ENCODE assay signal across 6 worm cellular contexts in genomic region chrV:5433020-5433419, ce11.
A peak's percentile ranks its signal among the peaks of the same experiment; 100 is the strongest.
TF ChIP-seq lines count a peak whose summit lies in the region.

acl-6 (plus strand) TSS chrV:5433386.

TF ChIP-seq in whole organism, L1 larva, 84 proteins besides CTCF, POLR2A, EP300 and RAD21 (continues in another document):
- TF ChIP-seq alr-1 (tag; optimal IDR thresholded peaks at IDR 0.05; lab: Kevin White, UChicago; ENCODE audit: borderline replicate concordance) = no peak
- TF ChIP-seq snu-23 (GFP tag; optimal IDR thresholded peaks at IDR 0.05; lab: Kevin White, UChicago) = peak; percentile 68
- TF ChIP-seq skn-1 (tag; optimal IDR thresholded peaks at IDR 0.05; lab: Kevin White, UChicago) = peak; percentile 3
- TF ChIP-seq elt-2 (tag; optimal IDR thresholded peaks at IDR 0.05; lab: Kevin White, UChicago) = peak; percentile 97
- no peak for TF ChIP-seq ces-1 (GFP tag; optimal IDR thresholded peaks at IDR 0.05; lab: Kevin White, UChicago)
- TF ChIP-seq snpc-4 (tag; optimal IDR thresholded peaks at IDR 0.05; lab: Kevin White, UChicago) = no peak
- peak; percentile 10 for TF ChIP-seq F16B12.6 (tag; optimal IDR thresholded peaks at IDR 0.05; lab: Kevin White, UChicago)
- no peak for TF ChIP-seq egl-13 (tag; optimal IDR thresholded peaks at IDR 0.05; lab: Kevin White, UChicago)
- no peak for TF ChIP-seq ets-5 (GFP tag; IDR thresholded peaks at IDR 0.05; lab: Robert Waterston, UW)
- TF ChIP-seq lin-35 (GFP tag; optimal IDR thresholded peaks at IDR 0.05; lab: Kevin White, UChicago) = peak; percentile 88 to 96
- TF ChIP-seq xbp-1 (tag; optimal IDR thresholded peaks at IDR 0.05; lab: Kevin White, UChicago) = peak; percentile 16
- TF ChIP-seq jun-1 (tag; optimal IDR thresholded peaks at IDR 0.05; lab: Kevin White, UChicago) = peak; percentile 53
- peak; percentile 11 for TF ChIP-seq tbx-2 (tag; optimal IDR thresholded peaks at IDR 0.05; lab: Kevin White, UChicago)
- no peak for TF ChIP-seq unc-30 (tag; optimal IDR thresholded peaks at IDR 0.05; lab: Kevin White, UChicago)
- no peak for TF ChIP-seq lin-15B (tag; optimal IDR thresholded peaks at IDR 0.05; lab: Kevin White, UChicago)

TF ChIP-seq in whole organism, L2 larva, 48 proteins besides CTCF, POLR2A, EP300 and RAD21 (continues in another document):
- no peak for TF ChIP-seq nhr-237 (tag; optimal IDR thresholded peaks at IDR 0.05; lab: Kevin White, UChicago)
- peak; percentile 75 for TF ChIP-seq C34F6.9 (tag; optimal IDR thresholded peaks at IDR 0.05; lab: Kevin White, UChicago)
- peak; percentile 66 for TF ChIP-seq unc-55 (GFP tag; optimal IDR thresholded peaks at IDR 0.05; lab: Kevin White, UChicago)
- no peak for TF ChIP-seq alr-1 (tag; optimal IDR thresholded peaks at IDR 0.05; lab: Kevin White, UChicago)
- TF ChIP-seq nhr-23 (tag; optimal IDR thresholded peaks at IDR 0.05; lab: Kevin White, UChicago) = no peak
- TF ChIP-seq Y55F3AM.14 (GFP tag; optimal IDR thresholded peaks at IDR 0.05; lab: Kevin White, UChicago) = no peak
- no peak for TF ChIP-seq sem-4 (tag; optimal IDR thresholded peaks at IDR 0.05; lab: Kevin White, UChicago)
- TF ChIP-seq nhr-77 (tag; optimal IDR thresholded peaks at IDR 0.05; lab: Kevin White, UChicago) = no peak
- peak; percentile 37 for TF ChIP-seq egl-27 (tag; optimal IDR thresholded peaks at IDR 0.05; lab: Kevin White, UChicago)
- TF ChIP-seq dmd-4 (tag; optimal IDR thresholded peaks at IDR 0.05; lab: Kevin White, UChicago) = no peak
- no peak for TF ChIP-seq F13H6.1 (tag; optimal IDR thresholded peaks at IDR 0.05; lab: Kevin White, UChicago)
- TF ChIP-seq snpc-4 (tag; optimal IDR thresholded peaks at IDR 0.05; lab: Kevin White, UChicago) = no peak
- TF ChIP-seq unc-39 (tag; optimal IDR thresholded peaks at IDR 0.05; lab: Kevin White, UChicago) = no peak
- TF ChIP-seq nhr-129 (tag; optimal IDR thresholded peaks at IDR 0.05; lab: Kevin White, UChicago) = peak; percentile 25
- peak; percentile 37 for TF ChIP-seq lin-13 (GFP tag; optimal IDR thresholded peaks at IDR 0.05; lab: Kevin White, UChicago)
- peak; percentile 75 for TF ChIP-seq crh-2 (tag; optimal IDR thresholded peaks at IDR 0.05; lab: Kevin White, UChicago)

TF ChIP-seq in whole organism, L3 larva, 47 proteins besides CTCF, POLR2A, EP300 and RAD21 (continues in another document):
- TF ChIP-seq lsy-12 (tag; optimal IDR thresholded peaks at IDR 0.05; lab: Kevin White, UChicago) (no peak), elt-2 (tag; optimal IDR thresholded peaks at IDR 0.05; lab: Kevin White, UChicago) (peak; percentile 99), nhr-23 (tag; optimal IDR thresholded peaks at IDR 0.05; lab: Kevin White, UChicago) (peak; percentile 37), sea-2 (GFP tag; optimal IDR thresholded peaks at IDR 0.05; lab: Kevin White, UChicago) (no peak), snpc-4 (tag; optimal IDR thresholded peaks at IDR 0.05; lab: Kevin White, UChicago) (peak; percentile 57), pha-4 (tag; optimal IDR thresholded peaks at IDR 0.05; lab: Kevin White, UChicago) (peak; percentile 84), nfya-1 (tag; optimal IDR thresholded peaks at IDR 0.05; lab: Kevin White, UChicago; ENCODE audit: insufficient read depth) (peak; percentile 28), nhr-77 (tag; optimal IDR thresholded peaks at IDR 0.05; lab: Kevin White, UChicago) (no peak), ceh-9 (tag; optimal IDR thresholded peaks at IDR 0.05; lab: Kevin White, UChicago) (no peak), ztf-4 (tag; optimal IDR thresholded peaks at IDR 0.05; lab: Kevin White, UChicago) (no peak), ceh-28 (tag; optimal IDR thresholded peaks at IDR 0.05; lab: Kevin White, UChicago) (no peak), daf-12 (tag; optimal IDR thresholded peaks at IDR 0.05; lab: Kevin White, UChicago) (no peak), egl-27 (tag; optimal IDR thresholded peaks at IDR 0.05; lab: Kevin White, UChicago) (no peak), fkh-2 (tag; optimal IDR thresholded peaks at IDR 0.05; lab: Kevin White, UChicago) (no peak), nhr-237 (tag; optimal IDR thresholded peaks at IDR 0.05; lab: Kevin White, UChicago) (no peak), nhr-67 (tag; optimal IDR thresholded peaks at IDR 0.05; lab: Kevin White, UChicago) (no peak), jun-1 (tag; optimal IDR thresholded peaks at IDR 0.05; lab: Kevin White, UChicago) (peak; percentile 48)

TF ChIP-seq in whole organism, L4 larva, 104 proteins besides CTCF, POLR2A, EP300 and RAD21 (continues in another document):
- 0 out of 2 replicates have a peak, but pooled peaks have one; percentile 31 for TF ChIP-seq ceh-20 (GFP tag; IDR thresholded peaks at IDR 0.05; lab: Robert Waterston, UW)
- TF ChIP-seq ceh-82 (tag; optimal IDR thresholded peaks at IDR 0.05; lab: Kevin White, UChicago) = no peak
- TF ChIP-seq pqm-1 (tag; optimal IDR thresholded peaks at IDR 0.05; lab: Kevin White, UChicago) = peak; percentile 99
- peak; percentile 3 for TF ChIP-seq nhr-11 (tag; optimal IDR thresholded peaks at IDR 0.05; lab: Kevin White, UChicago)
- TF ChIP-seq saeg-2 (GFP tag; IDR thresholded peaks at IDR 0.05; lab: Robert Waterston, UW) = no peak
- TF ChIP-seq nhr-6 (tag; optimal IDR thresholded peaks at IDR 0.05; lab: Kevin White, UChicago) = peak; percentile 47
- TF ChIP-seq mep-1 (tag; optimal IDR thresholded peaks at IDR 0.05; lab: Kevin White, UChicago) = peak; percentile 81
- no peak for TF ChIP-seq F44E2.7 (GFP tag; IDR thresholded peaks at IDR 0.05; lab: Robert Waterston, UW)
- TF ChIP-seq dmd-6 (GFP tag; IDR thresholded peaks at IDR 0.05; lab: Robert Waterston, UW) = peak; percentile 90
- TF ChIP-seq unc-39 (tag; optimal IDR thresholded peaks at IDR 0.05; lab: Kevin White, UChicago) = no peak
- peak; percentile 37 for TF ChIP-seq nhr-48 (tag; optimal IDR thresholded peaks at IDR 0.05; lab: Kevin White, UChicago)
- peak; percentile 79 for TF ChIP-seq mes-2 (tag; optimal IDR thresholded peaks at IDR 0.05; lab: Kevin White, UChicago; ENCODE audit: poor library complexity, severe bottlenecking)
- peak in 1 of 2 experiments; percentile 76 for TF ChIP-seq mdl-1 (tag; optimal IDR thresholded peaks at IDR 0.05; lab: Kevin White, UChicago)
- no peak for TF ChIP-seq snpc-1.2 (GFP tag; IDR thresholded peaks at IDR 0.05; lab: Robert Waterston, UW)
- TF ChIP-seq Y48G9A.11 (GFP tag; IDR thresholded peaks at IDR 0.05; lab: Robert Waterston, UW) = no peak
- no peak for TF ChIP-seq nhr-25 (tag; optimal IDR thresholded peaks at IDR 0.05; lab: Kevin White, UChicago; ENCODE audit: borderline replicate concordance, insufficient read depth)

TF ChIP-seq in whole organism, late embryonic, 69 proteins besides CTCF, POLR2A, EP300 and RAD21:
- no peak for TF ChIP-seq ceh-48 (tag; optimal IDR thresholded peaks at IDR 0.05; lab: Kevin White, UChicago)
- TF ChIP-seq unc-86 (tag; optimal IDR thresholded peaks at IDR 0.05; lab: Kevin White, UChicago) = no peak
- TF ChIP-seq ceh-19 (GFP tag; optimal IDR thresholded peaks at IDR 0.05; lab: Kevin White, UChicago) = no peak
- TF ChIP-seq elt-2 (tag; optimal IDR thresholded peaks at IDR 0.05; lab: Kevin White, UChicago) = peak; percentile 96
- TF ChIP-seq dve-1 (tag; optimal IDR thresholded peaks at IDR 0.05; lab: Kevin White, UChicago) = peak; percentile 14
- TF ChIP-seq C38D4.7 (GFP tag; optimal IDR thresholded peaks at IDR 0.05; lab: Kevin White, UChicago) = no peak
- TF ChIP-seq sox-2 (GFP tag; IDR thresholded peaks at IDR 0.05; lab: Robert Waterston, UW) = no peak
- TF ChIP-seq sox-4 (tag; optimal IDR thresholded peaks at IDR 0.05; lab: Kevin White, UChicago) = no peak
- peak; percentile 41 for TF ChIP-seq pqm-1 (tag; optimal IDR thresholded peaks at IDR 0.05; lab: Kevin White, UChicago)
- TF ChIP-seq unc-42 (tag; optimal IDR thresholded peaks at IDR 0.05; lab: Kevin White, UChicago) = peak; percentile 51
- no peak for TF ChIP-seq unc-55 (GFP tag; optimal IDR thresholded peaks at IDR 0.05; lab: Kevin White, UChicago)
- no peak for TF ChIP-seq madf-2 (tag; optimal IDR thresholded peaks at IDR 0.05; lab: Kevin White, UChicago)
- TF ChIP-seq ceh-14 (tag; optimal IDR thresholded peaks at IDR 0.05; lab: Kevin White, UChicago) = peak; percentile 40
- no peak for TF ChIP-seq eyg-1 (tag; optimal IDR thresholded peaks at IDR 0.05; lab: Kevin White, UChicago)

TF ChIP-seq in whole organism, young adult, 124 proteins besides CTCF, POLR2A, EP300 and RAD21 (continues in another document):
- TF ChIP-seq ztf-22 (GFP tag; optimal IDR thresholded peaks at IDR 0.05; lab: Kevin White, UChicago) (no peak), efl-1 (GFP tag; optimal IDR thresholded peaks at IDR 0.05; lab: Kevin White, UChicago) (peak; percentile 43), dox-1 (GFP tag; IDR thresholded peaks at IDR 0.05; lab: Robert Waterston, UW) (peak; percentile 74), ztf-28 (GFP tag; IDR thresholded peaks at IDR 0.05; lab: Robert Waterston, UW) (no peak), him-1 (tag; optimal IDR thresholded peaks at IDR 0.05; lab: Kevin White, UChicago) (no peak), lsl-1 (GFP tag; optimal IDR thresholded peaks at IDR 0.05; lab: Kevin White, UChicago) (peak; percentile 11), unc-62 (GFP tag; optimal IDR thresholded peaks at IDR 0.05; lab: Kevin White, UChicago) (no peak), lin-26 (GFP tag; IDR thresholded peaks at IDR 0.05; lab: Robert Waterston, UW) (no peak), F23B12.7 (tag; optimal IDR thresholded peaks at IDR 0.05; lab: Kevin White, UChicago; ENCODE audit: insufficient read depth) (peak; percentile 60), xnd-1 (tag; optimal IDR thresholded peaks at IDR 0.05; lab: Kevin White, UChicago) (no peak), tbx-9 (tag; optimal IDR thresholded peaks at IDR 0.05; lab: Kevin White, UChicago; ENCODE audit: borderline replicate concordance) (no peak), Y79H2A.3 (GFP tag; conservative IDR thresholded peaks at IDR 0.05; lab: Robert Waterston, UW) (no peak), T07F8.4 (tag; optimal IDR thresholded peaks at IDR 0.05; lab: Kevin White, UChicago) (no peak), pbrm-1 (GFP tag; IDR thresholded peaks at IDR 0.05; lab: Robert Waterston, UW) (no peak), B0336.3 (GFP tag; IDR thresholded peaks at IDR 0.05; lab: Robert Waterston, UW) (no peak), dpl-1 (GFP tag; optimal IDR thresholded peaks at IDR 0.05; lab: Kevin White, UChicago) (peak; percentile 31), attf-5 (GFP tag; optimal IDR thresholded peaks at IDR 0.05; lab: Kevin White, UChicago) (peak; percentile 60), mcd-1 (GFP tag; IDR thresholded peaks at IDR 0.05; lab: Robert Waterston, UW) (peak; percentile 94), mxl-1 (tag; optimal IDR thresholded peaks at IDR 0.05; lab: Kevin White, UChicago) (no peak), snpc-4 (GFP tag; optimal IDR thresholded peaks at IDR 0.05; lab: Kevin White, UChicago) (no peak), snpc-4 (tag; optimal IDR thresholded peaks at IDR 0.05; lab: Kevin White, UChicago) (peak in 1 of 4 experiments; percentile 27), cebp-1 (GFP tag; IDR thresholded peaks at IDR 0.05; lab: Robert Waterston, UW) (no peak), cebp-1 (tag; optimal IDR thresholded peaks at IDR 0.05; lab: Kevin White, UChicago) (peak; percentile 51), B0035.1 (tag; optimal IDR thresholded peaks at IDR 0.05; lab: Kevin White, UChicago) (no peak), hsf-1 (GFP tag; IDR thresholded peaks at IDR 0.05; lab: Robert Waterston, UW) (no peak), F37B4.10 (GFP tag; IDR thresholded peaks at IDR 0.05; lab: Robert Waterston, UW) (no peak)
